Worm (Caenorhabditis elegans) whole organism, L4 larva: ENCODE measurements around the gene slc-25A18.1.

Source experiments
- D1046.2 ChIP-seq: fragments of 200-800 bp; sonication (Bioruptor generic); IDR thresholded peaks from 2 replicates; pipeline ENCODE4 v1.3.6; 2022; ENCODE audit warnings: missing genetic modification characterization, missing compliant biosample characterization
- F10B5.3 ChIP-seq: sonication (generic microtip); optimal IDR thresholded peaks from 2 replicates; lab custom pipeline; 2016; ENCODE audit warnings: mild to moderate bottlenecking, missing genetic modification characterization, missing compliant biosample characterization
- F26F4.8 ChIP-seq: fragments of 200-800 bp; sonication (Bioruptor generic); conservative IDR thresholded peaks from 2 replicates; pipeline ENCODE4 v1.3.6; 2022; ENCODE audit warnings: missing genetic modification characterization, missing compliant biosample characterization
- R02D3.7 ChIP-seq: fragments of 150-350 bp; sonication (generic microtip); optimal IDR thresholded peaks from 3 replicates; lab custom pipeline; 2014; ENCODE audit warnings: missing biosample characterization, missing genetic modification characterization
- Y105C5A.15 ChIP-seq: fragments of 200-800 bp; sonication (Bioruptor generic); IDR thresholded peaks from 2 replicates; pipeline ENCODE4 v1.3.6; 2022; ENCODE audit warnings: missing genetic modification characterization, missing compliant biosample characterization
- aha-1 ChIP-seq: fragments of 150-350 bp; peaks from one replicate; lab custom pipeline; 2014; ENCODE audit warnings: missing biosample characterization, missing genetic modification characterization
- aly-2 ChIP-seq: sonication (generic microtip); optimal IDR thresholded peaks from 2 replicates; lab custom pipeline; 2018; ENCODE audit warnings: missing biosample characterization, missing genetic modification characterization
- arid-1 ChIP-seq: fragments of 200-800 bp; sonication (Bioruptor generic); conservative IDR thresholded peaks from 2 replicates; pipeline ENCODE4 v1.3.6; 2022; ENCODE audit warnings: missing genetic modification reagents, missing genetic modification characterization, missing compliant biosample characterization
- ceh-20 ChIP-seq: fragments of 200-800 bp; sonication (Bioruptor generic); IDR thresholded peaks from 2 replicates; pipeline ENCODE4 v1.3.6; 2022; ENCODE audit warnings: missing genetic modification reagents, missing genetic modification characterization, missing compliant biosample characterization
- ceh-28 ChIP-seq: fragments of 150-350 bp; optimal IDR thresholded peaks from 2 replicates; lab custom pipeline; 2014; ENCODE audit warnings: missing biosample characterization, missing genetic modification reagents, missing genetic modification characterization
- ceh-82 ChIP-seq: sonication (generic microtip); optimal IDR thresholded peaks from 2 replicates; lab custom pipeline; 2017; ENCODE audit warnings: missing biosample characterization, missing genetic modification characterization
- ces-1 ChIP-seq: fragments of 150-350 bp; sonication (generic microtip); optimal IDR thresholded peaks from 4 replicates; lab custom pipeline; 2014; ENCODE audit warnings: missing biosample characterization, missing genetic modification reagents, missing genetic modification characterization
- daf-16 ChIP-seq, 3 experiments: sonication (generic microtip); optimal IDR thresholded peaks; 2 replicates each; lab custom pipeline; 2016 to 2017; ENCODE audit warnings: missing genetic modification characterization in 3 of 3, missing genetic modification reagents in 3 of 3, mild to moderate bottlenecking in 2 of 3, missing compliant biosample characterization in 2 of 3, missing biosample characterization in 1 of 3, moderate library complexity in 1 of 3
- dmd-6 ChIP-seq: fragments of 200-800 bp; sonication (Bioruptor generic); IDR thresholded peaks from 2 replicates; pipeline ENCODE4 v1.3.6; 2022; ENCODE audit warnings: missing genetic modification reagents, missing genetic modification characterization, missing compliant biosample characterization
- dmd-9 ChIP-seq: fragments of 200-800 bp; sonication (Bioruptor generic); IDR thresholded peaks from 2 replicates; pipeline ENCODE4 v1.3.6; 2022; ENCODE audit warnings: missing genetic modification reagents, missing genetic modification characterization, missing compliant biosample characterization
- dpl-1 ChIP-seq: fragments of 150-350 bp; optimal IDR thresholded peaks from 2 replicates; lab custom pipeline; 2014; ENCODE audit warnings: missing biosample characterization, missing genetic modification reagents, missing genetic modification characterization
- egl-43 ChIP-seq: fragments of 200-800 bp; sonication (Bioruptor generic); IDR thresholded peaks from 2 replicates; pipeline ENCODE4 v1.3.6; 2022; ENCODE audit warnings: missing genetic modification reagents, missing genetic modification characterization, missing compliant biosample characterization
- fkh-10 ChIP-seq: fragments of 150-350 bp; optimal IDR thresholded peaks from 2 replicates; lab custom pipeline; 2014; ENCODE audit warnings: missing biosample characterization, missing genetic modification reagents, missing genetic modification characterization
- fos-1 ChIP-seq: fragments of 150-350 bp; optimal IDR thresholded peaks from 2 replicates; lab custom pipeline; 2014; ENCODE audit warnings: missing biosample characterization, missing genetic modification characterization
- hlh-11 ChIP-seq: fragments of 200-800 bp; sonication (Bioruptor generic); optimal IDR thresholded peaks from 2 replicates; lab custom pipeline; 2018; ENCODE audit warnings: mild to moderate bottlenecking, missing genetic modification characterization, missing compliant biosample characterization
- hlh-30 ChIP-seq: sonication (generic microtip); optimal IDR thresholded peaks from 2 replicates; lab custom pipeline; 2017; ENCODE audit warnings: antibody characterized with exemption, mild to moderate bottlenecking, missing genetic modification characterization, missing compliant biosample characterization; ENCODE audit not compliant: insufficient read depth
- hmg-1.1 ChIP-seq: fragments of 200-800 bp; sonication (Bioruptor generic); IDR thresholded peaks from 2 replicates; pipeline ENCODE4 v1.3.6; 2022; ENCODE audit warnings: missing genetic modification reagents, missing genetic modification characterization, missing compliant biosample characterization
- lim-7 ChIP-seq: fragments of 200-800 bp; sonication (Bioruptor generic); IDR thresholded peaks from 2 replicates; pipeline ENCODE4 v1.3.6; 2022; ENCODE audit warnings: missing genetic modification characterization, missing compliant biosample characterization
- lin-13 ChIP-seq: fragments of 150-350 bp; optimal IDR thresholded peaks from 2 replicates; lab custom pipeline; 2014; ENCODE audit warnings: missing biosample characterization, missing genetic modification reagents, missing genetic modification characterization
- lin-15B ChIP-seq: fragments of 150-350 bp; sonication (generic microtip); optimal IDR thresholded peaks from 3 replicates; lab custom pipeline; 2014; ENCODE audit warnings: missing biosample characterization, missing genetic modification characterization
- lin-38 ChIP-seq: fragments of 200-800 bp; sonication (Bioruptor generic); IDR thresholded peaks from 2 replicates; pipeline ENCODE4 v1.3.6; 2022; ENCODE audit warnings: missing genetic modification reagents, missing genetic modification characterization, missing compliant biosample characterization
- lin-39 ChIP-seq: fragments of 150-350 bp; optimal IDR thresholded peaks from 2 replicates; lab custom pipeline; 2014; ENCODE audit warnings: missing biosample characterization, missing genetic modification reagents, missing genetic modification characterization
- madf-5 ChIP-seq, 2 experiments: fragments of 200-800 bp; sonication (Bioruptor generic); IDR thresholded peaks; 2 replicates each; pipeline ENCODE4 v1.3.6; 2022; ENCODE audit warnings: missing compliant biosample characterization in 2 of 2, missing genetic modification characterization in 2 of 2
- mes-2 ChIP-seq: sonication (generic microtip); optimal IDR thresholded peaks from 2 replicates; lab custom pipeline; 2016; ENCODE audit warnings: missing genotype, mild to moderate bottlenecking, missing genetic modification characterization, missing compliant biosample characterization; ENCODE audit not compliant: poor library complexity, severe bottlenecking
- mxl-2 ChIP-seq: fragments of 200-800 bp; sonication (Bioruptor generic); conservative IDR thresholded peaks from 2 replicates; pipeline ENCODE4 v1.3.6; 2022; ENCODE audit warnings: missing genetic modification reagents, missing genetic modification characterization, missing compliant biosample characterization
- nhr-41 ChIP-seq: fragments of 200-800 bp; sonication (Bioruptor generic); IDR thresholded peaks from 2 replicates; pipeline ENCODE4 v1.3.6; 2022; ENCODE audit warnings: missing genetic modification reagents, missing genetic modification characterization, missing compliant biosample characterization
- nhr-77 ChIP-seq: fragments of 150-350 bp; optimal IDR thresholded peaks from 2 replicates; lab custom pipeline; 2014; ENCODE audit warnings: missing biosample characterization, missing genetic modification characterization
- php-3 ChIP-seq: fragments of 200-800 bp; sonication (Bioruptor generic); IDR thresholded peaks from 2 replicates; pipeline ENCODE4 v1.3.6; 2022; ENCODE audit warnings: missing genetic modification reagents, missing genetic modification characterization, missing compliant biosample characterization
- saeg-2 ChIP-seq: fragments of 200-800 bp; sonication (Bioruptor generic); IDR thresholded peaks from 2 replicates; pipeline ENCODE4 v1.3.6; 2022; ENCODE audit warnings: missing genetic modification reagents, missing genetic modification characterization, missing compliant biosample characterization
- skn-1 ChIP-seq: fragments of 150-350 bp; optimal IDR thresholded peaks from 2 replicates; lab custom pipeline; 2014; ENCODE audit warnings: missing biosample characterization, missing genetic modification characterization
- snpc-1.2 ChIP-seq: fragments of 200-800 bp; sonication (Bioruptor generic); IDR thresholded peaks from 2 replicates; pipeline ENCODE4 v1.3.6; 2022; ENCODE audit warnings: missing genetic modification reagents, missing genetic modification characterization, missing compliant biosample characterization
- spr-1 ChIP-seq: sonication (generic microtip); optimal IDR thresholded peaks from 2 replicates; lab custom pipeline; 2016; ENCODE audit warnings: mild to moderate bottlenecking, missing genetic modification characterization, missing compliant biosample characterization
- tag-97 ChIP-seq: fragments of 200-800 bp; sonication (Bioruptor generic); IDR thresholded peaks from 2 replicates; pipeline ENCODE4 v1.3.6; 2022; ENCODE audit warnings: missing genetic modification characterization, missing compliant biosample characterization
- tra-1 ChIP-seq: fragments of 200-800 bp; sonication (Bioruptor generic); IDR thresholded peaks from 2 replicates; pipeline ENCODE4 v1.3.6; 2022; ENCODE audit warnings: missing genetic modification reagents, missing genetic modification characterization, missing compliant biosample characterization
- unc-39 ChIP-seq: sonication (generic microtip); optimal IDR thresholded peaks from 2 replicates; lab custom pipeline; 2017; ENCODE audit warnings: missing biosample characterization, missing genetic modification characterization
- unc-62 ChIP-seq, 3 experiments: fragments of 150-350 bp in 1 of 3; sonication (generic microtip); optimal IDR thresholded peaks in 2 of 3; peaks in 1 of 3; 1 replicate in 1 of 3; 2 replicates in 2 of 3; lab custom pipeline; 2014 to 2017; ENCODE audit warnings: missing biosample characterization in 3 of 3, missing genetic modification characterization in 3 of 3, missing genetic modification reagents in 3 of 3, missing genotype in 1 of 3
- zfp-2 ChIP-seq: sonication (generic microtip); optimal IDR thresholded peaks from 2 replicates; lab custom pipeline; 2016; ENCODE audit warnings: mild to moderate bottlenecking, missing genetic modification characterization, missing compliant biosample characterization
- zip-11 ChIP-seq: fragments of 200-800 bp; sonication (Bioruptor generic); IDR thresholded peaks from 2 replicates; pipeline ENCODE4 v1.3.6; 2022; ENCODE audit warnings: missing genetic modification characterization, missing compliant biosample characterization
- ztf-11 ChIP-seq: fragments of 150-350 bp; optimal IDR thresholded peaks from 2 replicates; lab custom pipeline; 2014; ENCODE audit warnings: missing biosample characterization, missing genetic modification characterization
- ztf-7 ChIP-seq: fragments of 150-350 bp; optimal IDR thresholded peaks from 2 replicates; lab custom pipeline; 2014; ENCODE audit warnings: missing biosample characterization, missing genetic modification characterization

Gene slc-25A18.1

DNA sequence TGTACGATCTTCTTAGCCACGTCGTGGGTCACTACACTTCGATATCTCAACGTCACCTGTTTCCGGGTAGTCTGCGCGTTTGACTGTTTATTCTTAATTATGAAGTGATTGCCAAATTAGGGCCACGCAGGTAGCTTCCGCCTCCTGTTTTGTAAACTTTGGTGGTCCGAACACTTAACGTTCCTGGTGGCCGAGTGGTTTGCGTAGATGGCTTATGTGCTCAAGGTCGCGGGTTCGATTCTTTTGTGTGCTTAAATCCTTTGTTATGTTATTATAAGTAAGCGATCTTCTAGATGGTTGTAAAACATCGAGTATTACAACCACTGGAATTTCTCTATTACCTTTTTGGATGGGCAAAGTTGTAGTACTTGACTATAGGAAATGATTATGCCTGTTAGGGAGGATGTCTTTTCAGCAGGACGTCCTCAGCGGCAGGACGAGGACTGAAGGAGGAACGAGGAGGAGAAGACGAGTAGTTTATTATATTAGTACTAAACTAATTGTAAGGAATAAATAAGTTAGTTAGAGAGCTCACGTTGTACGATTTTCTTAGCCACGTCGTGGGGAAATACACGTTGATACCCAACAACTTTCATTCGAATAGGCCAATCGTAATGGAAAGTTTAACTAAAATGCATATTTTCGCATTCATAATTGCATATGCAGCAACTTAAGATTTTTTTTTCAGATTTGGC is 26.8 kb downstream of the slc-25A18.1 start:
- TF ChIP-seq ceh-28 (no peak), aha-1 (peak; percentile 91), mes-2 (tag; lab: Kevin White, UChicago) (peak; percentile 14), ces-1 (GFP tag; lab: Kevin White, UChicago) (peak; percentile 44), F26F4.8 (GFP tag; lab: Robert Waterston, UW) (0 out of 2 replicates have a peak, but pooled peaks have one; percentile 19), snpc-1.2 (GFP tag; lab: Robert Waterston, UW) (0 out of 2 replicates have a peak, but pooled peaks have one; percentile 35), hmg-1.1 (GFP tag; lab: Robert Waterston, UW) (no peak), lim-7 (GFP tag; lab: Robert Waterston, UW) (0 out of 2 replicates have a peak, but pooled peaks have one; percentile 13)

- TF ChIP-seq dmd-6 (GFP tag; lab: Robert Waterston, UW) = peak; percentile 32; the same call in 1 of the 2 replicates
- TF ChIP-seq zfp-2 = no peak
- no peak for TF ChIP-seq php-3
- peak; percentile 65 for TF ChIP-seq dpl-1
- no peak for TF ChIP-seq skn-1
- TF ChIP-seq lin-38 (GFP tag; lab: Robert Waterston, UW) = peak; percentile 68
- peak; percentile 0 for TF ChIP-seq ztf-7 (tag; lab: Kevin White, UChicago)
- TF ChIP-seq aly-2 (tag; lab: Kevin White, UChicago) = no peak
- no peak for TF ChIP-seq ceh-20
- no peak for TF ChIP-seq arid-1 (GFP tag; lab: Robert Waterston, UW)
- no peak for TF ChIP-seq saeg-2
- TF ChIP-seq unc-39 (tag; lab: Kevin White, UChicago) = no peak
- peak; percentile 70 for TF ChIP-seq hlh-30 (tag; lab: Kevin White, UChicago)
- no peak for TF ChIP-seq tag-97 (GFP tag; lab: Robert Waterston, UW)
- TF ChIP-seq zip-11 (GFP tag; lab: Robert Waterston, UW) = no peak
- TF ChIP-seq madf-5 (GFP tag; IDR thresholded peaks at IDR 0.05; lab: Robert Waterston, UW) = no peak
- no peak for TF ChIP-seq F10B5.3
- no peak for TF ChIP-seq ceh-82 (tag; lab: Kevin White, UChicago)
- peak in 1 of 2 experiments; percentile 24 for TF ChIP-seq daf-16 (GFP tag; optimal IDR thresholded peaks at IDR 0.05; lab: Kevin White, UChicago)
- peak; percentile 71 for TF ChIP-seq daf-16 (tag; optimal IDR thresholded peaks at IDR 0.05; lab: Kevin White, UChicago)
- no peak for TF ChIP-seq tra-1 (GFP tag; lab: Robert Waterston, UW)
- TF ChIP-seq snpc-1.2 (GFP tag; lab: Robert Waterston, UW) = no peak
- TF ChIP-seq D1046.2 (GFP tag; lab: Robert Waterston, UW) = 0 out of 2 replicates have a peak, but pooled peaks have one; percentile 44
- TF ChIP-seq dmd-9 (GFP tag; lab: Robert Waterston, UW) = no peak
- peak; percentile 11 for TF ChIP-seq spr-1
- TF ChIP-seq unc-62 (GFP tag; optimal IDR thresholded peaks at IDR 0.05 in 1 of 2; lab: Kevin White, UChicago) = peak in 1 of 2 experiments; percentile 79
- TF ChIP-seq unc-62 (tag; optimal IDR thresholded peaks at IDR 0.05; lab: Kevin White, UChicago) = no peak
- no peak for TF ChIP-seq Y105C5A.15 (GFP tag; lab: Robert Waterston, UW)
- no peak for TF ChIP-seq lin-39 (tag; lab: Kevin White, UChicago)
- TF ChIP-seq ztf-11 (tag; lab: Kevin White, UChicago) = no peak
- TF ChIP-seq mxl-2 = no peak
- TF ChIP-seq mes-2 (tag; lab: Kevin White, UChicago) = peak; percentile 69
- peak; percentile 80 for TF ChIP-seq hlh-11
- TF ChIP-seq nhr-41 (GFP tag; lab: Robert Waterston, UW) = no peak
- no peak for TF ChIP-seq R02D3.7 (tag; lab: Kevin White, UChicago)
- TF ChIP-seq fos-1 = no peak
- peak; percentile 60 for TF ChIP-seq lin-13 (GFP tag; lab: Kevin White, UChicago)
- peak; percentile 29 for TF ChIP-seq nhr-77 (tag; lab: Kevin White, UChicago)
- no peak for TF ChIP-seq egl-43
- TF ChIP-seq fkh-10 (GFP tag; lab: Kevin White, UChicago) = peak; percentile 61
- no peak for TF ChIP-seq lin-15B
- TF ChIP-seq lim-7 (GFP tag; lab: Robert Waterston, UW) = no peak
- no peak for TF ChIP-seq ceh-28
Measured at ce11 chrX:14975467-14976167, 28.1 kb downstream of the slc-25A18.1 start, which contains the start of gene F20D1.3. F20D1.3 (plus strand) TSS chrX:14976117.
